Fruit fly (Drosophila melanogaster) whole organism, embryonic: ENCODE results near the gene CG31344.
A peak's percentile ranks its signal among the peaks of the same experiment; 100 is the strongest.

Experiments
- Abd-B ChIP-seq: fragments of 200-800 bp; sonication (Bioruptor generic); optimal IDR thresholded peaks from 2 replicates; lab custom pipeline; 2018; ENCODE audit warnings: missing biosample characterization, mild to moderate bottlenecking, missing genetic modification characterization, moderate library complexity
- Asciz ChIP-seq: fragments of 200-800 bp; sonication (Bioruptor generic); optimal IDR thresholded peaks from 2 replicates; lab custom pipeline; 2017; ENCODE audit warnings: missing biosample characterization, mild to moderate bottlenecking, missing genetic modification characterization, missing genetic modification reagents
- Atf6 ChIP-seq: fragments of 200-800 bp; sonication (Bioruptor generic); IDR thresholded peaks from 2 replicates; pipeline ENCODE4 v1.3.6; 2022; ENCODE audit warnings: missing biosample characterization, missing genetic modification characterization
- B-H1 ChIP-seq: fragments of 200-800 bp; sonication (Bioruptor generic); IDR thresholded peaks from 3 replicates; pipeline ENCODE4 v1.3.6; 2022; ENCODE audit warnings: missing biosample characterization, missing genetic modification characterization
- CG10321 ChIP-seq: fragments of 200-800 bp; sonication (Bioruptor generic); IDR thresholded peaks from 2 replicates; pipeline ENCODE4 v1.3.6; 2022; ENCODE audit warnings: missing biosample characterization, missing genetic modification characterization
- CG11093 ChIP-seq: fragments of 200-800 bp; sonication (Bioruptor generic); IDR thresholded peaks from 3 replicates; pipeline ENCODE4 v1.3.6; 2022; ENCODE audit warnings: missing biosample characterization, missing genetic modification characterization
- CG13296 ChIP-seq: fragments of 200-800 bp; sonication (Bioruptor generic); optimal IDR thresholded peaks from 3 replicates; lab custom pipeline; 2018; ENCODE audit warnings: missing biosample characterization, mild to moderate bottlenecking, missing genetic modification characterization
- CG14710 ChIP-seq: fragments of 200-800 bp; sonication (Bioruptor generic); optimal IDR thresholded peaks from 3 replicates; lab custom pipeline; 2019; ENCODE audit warnings: missing biosample characterization, mild to moderate bottlenecking, missing genetic modification characterization, moderate library complexity
- CG1603 ChIP-seq: fragments of 200-800 bp; sonication (Bioruptor generic); optimal IDR thresholded peaks from 2 replicates; lab custom pipeline; 2019; ENCODE audit warnings: missing biosample characterization, mild to moderate bottlenecking, missing genetic modification characterization, moderate library complexity
- CG17568 ChIP-seq: fragments of 200-800 bp; sonication (Bioruptor generic); optimal IDR thresholded peaks from 2 replicates; lab custom pipeline; 2018; ENCODE audit warnings: missing biosample characterization, mild to moderate bottlenecking, missing genetic modification characterization, moderate library complexity
- CG17802 ChIP-seq: fragments of 200-800 bp; sonication (Bioruptor generic); optimal IDR thresholded peaks from 2 replicates; lab custom pipeline; 2018; ENCODE audit warnings: missing biosample characterization, mild to moderate bottlenecking, missing genetic modification characterization, moderate library complexity
- CG18262 ChIP-seq: fragments of 200-800 bp; optimal IDR thresholded peaks from 3 replicates; lab custom pipeline; 2019; ENCODE audit warnings: missing biosample characterization, mild to moderate bottlenecking, missing genetic modification characterization, moderate library complexity
- CG2889 ChIP-seq: fragments of 200-800 bp; sonication (Bioruptor generic); IDR thresholded peaks from 3 replicates; pipeline ENCODE4 v1.3.6; 2022; ENCODE audit warnings: missing biosample characterization, missing genetic modification characterization
- CG34224 ChIP-seq: fragments of 200-800 bp; sonication (Bioruptor generic); IDR thresholded peaks from 3 replicates; pipeline ENCODE4 v1.3.6; 2022; ENCODE audit warnings: missing biosample characterization, missing genetic modification characterization; ENCODE audit not compliant: partially characterized antibody
- CG34376 ChIP-seq: fragments of 200-800 bp; sonication (Bioruptor generic); optimal IDR thresholded peaks from 2 replicates; lab custom pipeline; 2018; ENCODE audit warnings: missing biosample characterization, mild to moderate bottlenecking, missing genetic modification characterization
- CG4360 ChIP-seq: fragments of 200-800 bp; sonication (Bioruptor generic); IDR thresholded peaks from 2 replicates; pipeline ENCODE4 v1.3.6; 2022; ENCODE audit warnings: missing biosample characterization, missing genetic modification characterization
- CG6854 ChIP-seq: fragments of 200-800 bp; sonication (Bioruptor generic); optimal IDR thresholded peaks from 3 replicates; lab custom pipeline; 2017; ENCODE audit warnings: missing biosample characterization, mild to moderate bottlenecking, missing genetic modification characterization
- CG8290 ChIP-seq, 3 experiments: fragments of 200-800 bp; sonication (Bioruptor generic); optimal IDR thresholded peaks; 2 replicates each; lab custom pipeline; 2016 to 2019; ENCODE audit warnings: missing biosample characterization in 3 of 3, missing genetic modification characterization in 3 of 3, mild to moderate bottlenecking in 2 of 3, moderate library complexity in 1 of 3
- CHES-1-like ChIP-seq: fragments of 200-800 bp; sonication (Bioruptor generic); optimal IDR thresholded peaks from 2 replicates; lab custom pipeline; 2016; ENCODE audit warnings: missing biosample characterization, missing genetic modification characterization
- CoRest ChIP-seq: fragments of 200-800 bp; sonication (Bioruptor generic); optimal IDR thresholded peaks from 3 replicates; lab custom pipeline; 2018; ENCODE audit warnings: missing biosample characterization, mild to moderate bottlenecking, missing genetic modification characterization, moderate library complexity
- D ChIP-seq, 2 experiments: fragments of 200-800 bp in 1 of 2; fragments of >200 bp in 1 of 2; sonication (Bioruptor generic) in 1 of 2; optimal IDR thresholded peaks; 2 replicates in 1 of 2; 3 replicates in 1 of 2; lab custom pipeline; 2017; ENCODE audit warnings: mild to moderate bottlenecking in 1 of 2, missing biosample characterization in 1 of 2, missing genetic modification characterization in 1 of 2, missing genetic modification reagents in 1 of 2
- Dip3 ChIP-seq: fragments of 200-800 bp; sonication (Bioruptor generic); optimal IDR thresholded peaks from 3 replicates; lab custom pipeline; 2016; ENCODE audit warnings: missing biosample characterization, missing genetic modification characterization
- Ets97D ChIP-seq: fragments of 200-800 bp; sonication (Bioruptor generic); optimal IDR thresholded peaks from 3 replicates; lab custom pipeline; 2016; ENCODE audit warnings: missing biosample characterization, missing genetic modification characterization
- Fer2 ChIP-seq: fragments of 200-800 bp; sonication (Bioruptor generic); optimal IDR thresholded peaks from 2 replicates; lab custom pipeline; 2018; ENCODE audit warnings: missing biosample characterization, mild to moderate bottlenecking, missing genetic modification characterization, moderate library complexity
- Hr51 ChIP-seq, 2 experiments: fragments of 200-800 bp; sonication (Bioruptor generic); optimal IDR thresholded peaks; 2 replicates in 1 of 2; 3 replicates in 1 of 2; lab custom pipeline; 2016 to 2018; ENCODE audit warnings: missing biosample characterization in 2 of 2, missing genetic modification characterization in 2 of 2, mild to moderate bottlenecking in 1 of 2, moderate library complexity in 1 of 2
- Lim3 ChIP-seq: fragments of 200-800 bp; sonication (Bioruptor generic); IDR thresholded peaks from 2 replicates; pipeline ENCODE4 v1.3.6; 2022; ENCODE audit warnings: missing biosample characterization, missing genetic modification characterization
- MESR4 ChIP-seq: fragments of 200-800 bp; sonication (Bioruptor generic); optimal IDR thresholded peaks from 2 replicates; lab custom pipeline; 2018; ENCODE audit warnings: missing biosample characterization, mild to moderate bottlenecking, missing genetic modification characterization, moderate library complexity
- Nf-YC ChIP-seq: fragments of 200-800 bp; optimal IDR thresholded peaks from 3 replicates; lab custom pipeline; 2019; ENCODE audit warnings: missing biosample characterization, mild to moderate bottlenecking, missing genetic modification characterization, moderate library complexity
- Ravus ChIP-seq: fragments of 200-800 bp; sonication (Bioruptor generic); IDR thresholded peaks from 2 replicates; pipeline ENCODE4 v1.3.6; 2022; ENCODE audit warnings: missing biosample characterization, missing genetic modification characterization
- Sin3A ChIP-seq: fragments of >200 bp; optimal IDR thresholded peaks from 2 replicates; lab custom pipeline; 2018
- Trl ChIP-seq, 3 experiments: fragments of >200 bp in 2 of 3; fragments of 200-800 bp in 1 of 3; sonication (Bioruptor generic) in 1 of 3; optimal IDR thresholded peaks; 2 replicates in 1 of 3; 3 replicates in 2 of 3; lab custom pipeline; 2016 to 2017; ENCODE audit warnings: missing biosample characterization in 1 of 3, missing genetic modification characterization in 1 of 3
- ap ChIP-seq: fragments of 200-800 bp; sonication (Bioruptor generic); IDR thresholded peaks from 2 replicates; pipeline ENCODE4 v1.3.6; 2022; ENCODE audit warnings: missing biosample characterization, missing genetic modification characterization
- ase ChIP-seq: fragments of 200-800 bp; sonication (Bioruptor generic); IDR thresholded peaks from 3 replicates; pipeline ENCODE4 v1.3.6; 2022; ENCODE audit warnings: missing biosample characterization, missing genetic modification characterization
- bab2 ChIP-seq: fragments of 200-800 bp; sonication (Bioruptor generic); optimal IDR thresholded peaks from 2 replicates; lab custom pipeline; 2016; ENCODE audit warnings: missing biosample characterization, missing genetic modification characterization
- btn ChIP-seq: fragments of 200-800 bp; sonication (Bioruptor generic); optimal IDR thresholded peaks from 2 replicates; lab custom pipeline; 2016; ENCODE audit warnings: missing biosample characterization, missing genetic modification characterization
- cg ChIP-seq: fragments of 200-800 bp; sonication (Bioruptor generic); optimal IDR thresholded peaks from 3 replicates; lab custom pipeline; 2019; ENCODE audit warnings: missing biosample characterization, mild to moderate bottlenecking, missing genetic modification characterization, moderate library complexity
- croc ChIP-seq: fragments of 200-800 bp; sonication (Bioruptor generic); conservative IDR thresholded peaks from 3 replicates; pipeline ENCODE4 v1.3.6; 2022; ENCODE audit warnings: missing biosample characterization, missing genetic modification characterization
- dati ChIP-seq: fragments of 200-800 bp; sonication (Bioruptor generic); IDR thresholded peaks from 2 replicates; pipeline ENCODE4 v1.3.6; 2022; ENCODE audit warnings: missing biosample characterization, missing genetic modification characterization
- en ChIP-seq: fragments of 200-800 bp; sonication (Bioruptor generic); optimal IDR thresholded peaks from 2 replicates; lab custom pipeline; 2016; ENCODE audit warnings: missing biosample characterization, missing genetic modification characterization
- nerfin-2 ChIP-seq: fragments of 200-800 bp; sonication (Bioruptor generic); IDR thresholded peaks from 2 replicates; pipeline ENCODE4 v1.3.6; 2022; ENCODE audit warnings: missing biosample characterization, missing genetic modification characterization; ENCODE audit not compliant: partially characterized antibody
- prd ChIP-seq, 3 experiments: fragments of >200 bp in 2 of 3; fragments of 200-800 bp in 1 of 3; sonication (Bioruptor generic) in 1 of 3; optimal IDR thresholded peaks in 2 of 3; IDR thresholded peaks in 1 of 3; 2 replicates in 2 of 3; 3 replicates in 1 of 3; pipeline versions ENCODE4 v1.3.6 to Lab custom; 2017 to 2022; ENCODE audit warnings: missing biosample characterization in 1 of 3, missing genetic modification characterization in 1 of 3
- repo ChIP-seq: fragments of 200-800 bp; sonication (Bioruptor generic); optimal IDR thresholded peaks from 2 replicates; lab custom pipeline; 2016; ENCODE audit warnings: missing biosample characterization, missing genetic modification characterization
- sug ChIP-seq: fragments of 200-800 bp; optimal IDR thresholded peaks from 2 replicates; lab custom pipeline; 2019; ENCODE audit warnings: missing biosample characterization, mild to moderate bottlenecking, missing genetic modification characterization, moderate library complexity
- tll ChIP-seq, 2 experiments: fragments of 200-800 bp in 1 of 2; fragments of >200 bp in 1 of 2; sonication (Bioruptor generic) in 1 of 2; optimal IDR thresholded peaks; 2 replicates each; lab custom pipeline; 2017 to 2019; ENCODE audit warnings: missing biosample characterization in 2 of 2, missing genetic modification characterization in 2 of 2, mild to moderate bottlenecking in 1 of 2, moderate library complexity in 1 of 2
- wdn ChIP-seq: fragments of 200-800 bp; sonication (Bioruptor generic); IDR thresholded peaks from 2 replicates; pipeline ENCODE4 v1.3.6; 2022; ENCODE audit warnings: missing biosample characterization, missing genetic modification characterization
- wor ChIP-seq: fragments of 200-800 bp; sonication (Bioruptor generic); IDR thresholded peaks from 2 replicates; pipeline ENCODE4 v1.3.6; 2022; ENCODE audit warnings: missing biosample characterization, missing genetic modification characterization

The CG31344 gene

DNA sequence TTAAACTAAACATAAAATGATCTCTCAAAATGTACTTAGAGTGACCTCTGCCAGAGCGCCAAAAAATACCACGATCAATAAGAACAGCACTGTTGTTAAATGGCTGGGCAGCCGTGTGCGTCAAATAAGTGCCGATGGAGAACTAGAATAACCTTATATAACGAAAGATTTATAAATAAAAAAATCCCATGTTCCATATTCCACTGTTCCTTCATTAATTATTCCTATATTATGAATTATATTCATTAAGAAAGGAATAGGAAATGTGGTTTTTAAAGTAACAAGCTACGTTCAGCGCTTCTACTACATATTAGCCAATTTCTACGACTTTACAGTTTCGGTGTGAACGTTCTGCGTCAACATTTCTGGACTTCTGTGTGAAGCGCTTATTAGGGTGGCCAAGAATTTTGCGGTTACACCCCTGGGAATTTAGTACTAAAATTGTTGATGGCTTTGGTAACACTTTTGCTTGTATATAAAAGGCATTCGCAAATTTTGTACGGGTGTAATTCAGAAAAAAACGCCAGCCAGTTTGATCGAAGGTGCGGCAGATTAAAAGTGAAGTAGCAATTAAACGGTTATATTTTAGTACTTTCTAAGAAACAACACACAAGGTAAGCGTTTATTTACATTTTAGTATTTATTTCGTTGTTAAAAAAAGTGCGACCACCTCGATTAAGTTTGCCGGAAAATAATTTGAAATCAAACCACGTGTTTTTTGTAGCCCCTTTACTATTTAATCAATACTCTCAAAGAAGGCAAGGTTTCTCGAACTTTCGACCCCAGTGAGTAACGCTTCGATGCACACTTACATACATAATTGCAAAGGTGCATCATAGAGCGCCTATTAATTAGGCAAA is 17.3 kb upstream of the CG31344 start, which contains the start of the genes tefu and Hsc70-4 (continued):
- TF ChIP-seq Ets97D (GFP tag; lab: Kevin White, UChicago) (peak; percentile 72), CG34224 (no peak), CG14710 (peak; percentile 92), ase (GFP tag; lab: Robert Waterston, UW) (peak; percentile 79; the same call in 2 of the 3 replicates), CG18262 (tag; lab: Kevin White, UChicago) (no peak), Nf-YC (peak; percentile 30), CG8290 (GFP tag; optimal IDR thresholded peaks at IDR 0.05; lab: Kevin White, UChicago) (peak; percentile 79), CG8290 (tag; optimal IDR thresholded peaks at IDR 0.05; lab: Kevin White, UChicago) (peak in 1 of 2 experiments; percentile 72), CG1603 (tag; lab: Kevin White, UChicago) (peak; percentile 80), CG4360 (GFP tag; lab: Robert Waterston, UW) (no peak), Hr51 (GFP tag; optimal IDR thresholded peaks at IDR 0.05; lab: Kevin White, UChicago) (peak in 1 of 2 experiments; percentile 70)
- TF ChIP-seq, all 482 proteins: peak for 353

DNA sequence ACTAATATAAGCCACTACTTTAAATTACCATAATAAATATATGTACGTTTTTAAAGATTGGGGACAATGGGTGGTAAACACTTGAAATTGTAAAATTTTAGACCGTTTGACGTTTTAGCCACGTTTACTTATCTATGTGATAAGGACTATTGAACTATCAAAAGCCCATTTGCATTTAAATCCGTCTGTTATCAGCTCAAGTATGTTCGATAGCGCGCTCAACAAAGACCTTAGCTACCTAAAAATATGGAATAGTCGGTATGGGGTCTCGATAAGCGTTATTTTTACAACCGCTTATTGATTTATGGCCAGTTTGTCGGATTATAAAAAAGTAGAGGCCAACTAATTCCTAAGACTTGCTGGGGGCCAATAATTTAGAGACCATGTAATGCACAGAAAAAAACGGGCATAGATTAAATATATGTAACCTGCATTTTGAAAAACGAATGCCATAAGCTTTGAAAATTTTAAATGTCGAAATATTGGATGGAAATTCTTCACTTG is 6.6 kb upstream of the CG31344 start:
- TF ChIP-seq nerfin-2 (GFP tag; lab: Robert Waterston, UW), result no peak
- TF ChIP-seq btn (GFP tag; lab: Kevin White, UChicago), result no peak
- no peak for TF ChIP-seq CG17802 (tag; lab: Kevin White, UChicago)
- TF ChIP-seq CG34376 (GFP tag; lab: Kevin White, UChicago), result peak; percentile 91
- no peak for TF ChIP-seq Abd-B (GFP tag; lab: Kevin White, UChicago)
- TF ChIP-seq dati (GFP tag; lab: Robert Waterston, UW), result no peak
- TF ChIP-seq croc, result no peak
- TF ChIP-seq Sin3A (lab: Kevin White, UChicago), result no peak
- no peak for TF ChIP-seq CHES-1-like (GFP tag; lab: Kevin White, UChicago)
- TF ChIP-seq CG13296, result peak; percentile 53
- TF ChIP-seq bab2 (GFP tag; lab: Kevin White, UChicago), result no peak
- TF ChIP-seq Ravus (GFP tag; lab: Robert Waterston, UW), result no peak
- no peak for TF ChIP-seq prd (optimal IDR thresholded peaks at IDR 0.05; lab: Kevin White, UChicago)
- TF ChIP-seq prd (GFP tag; IDR thresholded peaks at IDR 0.05; lab: Robert Waterston, UW), result no peak
- no peak for TF ChIP-seq cg (GFP tag; lab: Kevin White, UChicago)
- no peak for TF ChIP-seq repo (GFP tag; lab: Kevin White, UChicago)
- no peak for TF ChIP-seq B-H1 (GFP tag; lab: Robert Waterston, UW)
- TF ChIP-seq CG10321, result no peak
- no peak for TF ChIP-seq CG17568 (GFP tag; lab: Kevin White, UChicago)
- no peak for TF ChIP-seq CoRest (tag; lab: Kevin White, UChicago)
- no peak for TF ChIP-seq D (optimal IDR thresholded peaks at IDR 0.05; lab: Kevin White, UChicago)
- no peak for TF ChIP-seq D (GFP tag; optimal IDR thresholded peaks at IDR 0.05; lab: Kevin White, UChicago)
- TF ChIP-seq ap, result no peak
- TF ChIP-seq CG6854, result peak; percentile 20
- no peak for TF ChIP-seq Trl (optimal IDR thresholded peaks at IDR 0.05; lab: Kevin White, UChicago)
- TF ChIP-seq Trl (GFP tag; optimal IDR thresholded peaks at IDR 0.05; lab: Kevin White, UChicago), result no peak
- TF ChIP-seq tll (GFP tag; optimal IDR thresholded peaks at IDR 0.05; lab: Kevin White, UChicago), result no peak
- TF ChIP-seq Lim3 (GFP tag; lab: Robert Waterston, UW), result no peak
- TF ChIP-seq MESR4 (GFP tag; lab: Kevin White, UChicago), result no peak
- TF ChIP-seq CG2889 (GFP tag; lab: Robert Waterston, UW), result no peak
- TF ChIP-seq wor (GFP tag; lab: Robert Waterston, UW), result no peak
- peak; percentile 100 for TF ChIP-seq sug (tag; lab: Kevin White, UChicago)
- TF ChIP-seq Asciz, result peak; percentile 16
- TF ChIP-seq wdn, result no peak
- no peak for TF ChIP-seq CG11093 (GFP tag; lab: Robert Waterston, UW)
- no peak for TF ChIP-seq Dip3 (GFP tag; lab: Kevin White, UChicago)
- no peak for TF ChIP-seq Atf6 (GFP tag; lab: Robert Waterston, UW)
- no peak for TF ChIP-seq Fer2 (tag; lab: Kevin White, UChicago)
- no peak for TF ChIP-seq en (GFP tag; lab: Kevin White, UChicago)
